3 fruit fly cellular contexts compared by ENCODE assay signal in genomic region chr2L:16676651-16677359, dm6.
TF ChIP-seq lines count a peak whose summit lies in the region.

Trpgamma (minus strand) TSS chr2L:16676701.
her (plus strand) TSS chr2L:16677185.

TF ChIP-seq in whole organism, embryonic, 481 proteins besides CTCF, POLR2A, EP300 and RAD21 (continued from another document and continues in another):
- TF ChIP-seq bsh (GFP tag; optimal IDR thresholded peaks at IDR 0.05; lab: Kevin White, UChicago) (peak in 1 of 2 experiments; percentile 7), ash1 (GFP tag; optimal IDR thresholded peaks at IDR 0.05; lab: Kevin White, UChicago) (no peak), ewg (GFP tag; optimal IDR thresholded peaks at IDR 0.05; lab: Kevin White, UChicago) (peak; percentile 58), sna (GFP tag; IDR thresholded peaks at IDR 0.05; lab: Robert Waterston, UW; ENCODE audit: partially characterized antibody) (peak; percentile 88), CG3726 (GFP tag; IDR thresholded peaks at IDR 0.05; lab: Robert Waterston, UW) (0 out of 3 replicates have a peak, but pooled peaks have one; percentile 28), CG11696 (GFP tag; IDR thresholded peaks at IDR 0.05; lab: Robert Waterston, UW) (no peak), Opbp (GFP tag; IDR thresholded peaks at IDR 0.05; lab: Robert Waterston, UW; ENCODE audit: partially characterized antibody) (peak; percentile 90), bcd (GFP tag; optimal IDR thresholded peaks at IDR 0.05; lab: Kevin White, UChicago) (peak; percentile 18), Fer3 (tag; optimal IDR thresholded peaks at IDR 0.05; lab: Kevin White, UChicago) (no peak), pita (GFP tag; optimal IDR thresholded peaks at IDR 0.05; lab: Kevin White, UChicago) (no peak), trem (tag; optimal IDR thresholded peaks at IDR 0.05; lab: Kevin White, UChicago) (peak; percentile 52), Lhr (GFP tag; optimal IDR thresholded peaks at IDR 0.05; lab: Kevin White, UChicago) (peak; percentile 12), Atf6 (GFP tag; IDR thresholded peaks at IDR 0.05; lab: Robert Waterston, UW) (no peak), Tbp (GFP tag; optimal IDR thresholded peaks at IDR 0.05; lab: Kevin White, UChicago) (no peak), gfzf (GFP tag; optimal IDR thresholded peaks at IDR 0.05; lab: Kevin White, UChicago) (peak; percentile 38), phol (tag; optimal IDR thresholded peaks at IDR 0.05; lab: Kevin White, UChicago) (peak; percentile 10), kni (GFP tag; optimal IDR thresholded peaks at IDR 0.05; lab: Kevin White, UChicago) (no peak), hb (GFP tag; IDR thresholded peaks at IDR 0.05; lab: Robert Waterston, UW; ENCODE audit: partially characterized antibody) (peak; percentile 71), CG34224 (GFP tag; IDR thresholded peaks at IDR 0.05; lab: Robert Waterston, UW; ENCODE audit: partially characterized antibody) (peak; percentile 92), CG12104 (GFP tag; optimal IDR thresholded peaks at IDR 0.05; lab: Kevin White, UChicago) (no peak), CG10209 (GFP tag; optimal IDR thresholded peaks at IDR 0.05; lab: Kevin White, UChicago) (no peak), ftz-f1 (GFP tag; optimal IDR thresholded peaks at IDR 0.05; lab: Kevin White, UChicago) (no peak), zen (tag; optimal IDR thresholded peaks at IDR 0.05; lab: Kevin White, UChicago) (peak; percentile 42), MBD-R2 (GFP tag; IDR thresholded peaks at IDR 0.05; lab: Robert Waterston, UW) (peak; percentile 40; the same call in 1 of the 2 replicates), Nf-YB (GFP tag; optimal IDR thresholded peaks at IDR 0.05; lab: Kevin White, UChicago) (no peak), CG1233 (GFP tag; optimal IDR thresholded peaks at IDR 0.05; lab: Kevin White, UChicago) (no peak), Hmr (GFP tag; optimal IDR thresholded peaks at IDR 0.05; lab: Kevin White, UChicago) (peak; percentile 48), abd-A (tag; optimal IDR thresholded peaks at IDR 0.05; lab: Kevin White, UChicago) (peak; percentile 60), row (GFP tag; IDR thresholded peaks at IDR 0.05; lab: Robert Waterston, UW) (peak; percentile 38; the same call in 1 of the 3 replicates), lab (GFP tag; optimal IDR thresholded peaks at IDR 0.05; lab: Kevin White, UChicago) (no peak), unpg (GFP tag; optimal IDR thresholded peaks at IDR 0.05; lab: Kevin White, UChicago) (peak; percentile 21), Gug (GFP tag; IDR thresholded peaks at IDR 0.05; lab: Robert Waterston, UW) (no peak), CoRest (tag; optimal IDR thresholded peaks at IDR 0.05; lab: Kevin White, UChicago) (peak; percentile 22), vvl (GFP tag; IDR thresholded peaks at IDR 0.05; lab: Robert Waterston, UW) (0 out of 2 replicates have a peak, but pooled peaks have one; percentile 46), CG2129 (GFP tag; IDR thresholded peaks at IDR 0.05; lab: Robert Waterston, UW; ENCODE audit: partially characterized antibody) (peak; percentile 75), ato (GFP tag; IDR thresholded peaks at IDR 0.05; lab: Robert Waterston, UW; ENCODE audit: partially characterized antibody) (peak; percentile 79), mirr (GFP tag; optimal IDR thresholded peaks at IDR 0.05; lab: Kevin White, UChicago) (no peak), onecut (GFP tag; IDR thresholded peaks at IDR 0.05; lab: Robert Waterston, UW) (no peak), CG18011 (GFP tag; optimal IDR thresholded peaks at IDR 0.05; lab: Kevin White, UChicago) (peak; percentile 9), CG7745 (tag; optimal IDR thresholded peaks at IDR 0.05; lab: Kevin White, UChicago) (peak; percentile 98), CG9727 (GFP tag; optimal IDR thresholded peaks at IDR 0.05; lab: Kevin White, UChicago) (peak; percentile 10), bbx (GFP tag; IDR thresholded peaks at IDR 0.05; lab: Robert Waterston, UW; ENCODE audit: partially characterized antibody) (peak; percentile 86)

TF ChIP-seq in whole organism, prepupa, 60 proteins besides CTCF, POLR2A, EP300 and RAD21 (continued from another document):
- TF ChIP-seq Ets96B (tag; optimal IDR thresholded peaks at IDR 0.05; lab: Kevin White, UChicago) (peak; percentile 2), Hr38 (GFP tag; optimal IDR thresholded peaks at IDR 0.05; lab: Kevin White, UChicago) (no peak), CG7368 (GFP tag; optimal IDR thresholded peaks at IDR 0.05; lab: Kevin White, UChicago) (no peak), CG8319 (GFP tag; optimal IDR thresholded peaks at IDR 0.05; lab: Kevin White, UChicago) (no peak), CG34406 (GFP tag; optimal IDR thresholded peaks at IDR 0.05; lab: Kevin White, UChicago) (no peak), Gug (GFP tag; IDR thresholded peaks at IDR 0.05; lab: Robert Waterston, UW) (no peak), Eip75B (GFP tag; optimal IDR thresholded peaks at IDR 0.05; lab: Kevin White, UChicago) (no peak), esn (GFP tag; optimal IDR thresholded peaks at IDR 0.05; lab: Kevin White, UChicago) (peak; percentile 36), spab (GFP tag; optimal IDR thresholded peaks at IDR 0.05; lab: Kevin White, UChicago) (no peak), Hr39 (GFP tag; optimal IDR thresholded peaks at IDR 0.05; lab: Kevin White, UChicago) (no peak), CG6808 (GFP tag; optimal IDR thresholded peaks at IDR 0.05; lab: Kevin White, UChicago) (no peak), CG3919 (GFP tag; optimal IDR thresholded peaks at IDR 0.05; lab: Kevin White, UChicago) (peak; percentile 19), CG15336 (GFP tag; IDR thresholded peaks at IDR 0.05; lab: Robert Waterston, UW) (no peak), vri (GFP tag; optimal IDR thresholded peaks at IDR 0.05; lab: Kevin White, UChicago) (no peak), Eip78C (GFP tag; lab: Kevin White, UChicago) (peak; percentile 27), CG10631 (GFP tag; optimal IDR thresholded peaks at IDR 0.05; lab: Kevin White, UChicago) (no peak), lz (GFP tag; optimal IDR thresholded peaks at IDR 0.05; lab: Kevin White, UChicago) (peak; percentile 10)

TF ChIP-seq in whole organism, wandering third instar larva, 38 proteins besides CTCF, POLR2A, EP300 and RAD21 (continued from another document):
- TF ChIP-seq jim (GFP tag; optimal IDR thresholded peaks at IDR 0.05; lab: Kevin White, UChicago) (no peak), Hr78 (GFP tag; optimal IDR thresholded peaks at IDR 0.05; lab: Kevin White, UChicago) (no peak), CG32264 (GFP tag; optimal IDR thresholded peaks at IDR 0.05; lab: Kevin White, UChicago) (peak; percentile 38)
TF ChIP-seq in whole organism, wandering third instar larva: peak in this region for 10.
